Fruit fly (Drosophila melanogaster) whole organism, embryonic: ENCODE results near the gene CG1703.

Experiments
- CG11398 ChIP-seq: fragments of 200-800 bp; sonication (Bioruptor generic); optimal IDR thresholded peaks from 2 replicates; lab custom pipeline; 2016; ENCODE audit warnings: missing biosample characterization, missing genetic modification characterization
- CG12155 ChIP-seq: fragments of 200-800 bp; sonication (Bioruptor generic); optimal IDR thresholded peaks from 3 replicates; lab custom pipeline; 2016; ENCODE audit warnings: missing biosample characterization, missing genetic modification characterization
- CG12744 ChIP-seq: fragments of 200-800 bp; sonication (Bioruptor generic); optimal IDR thresholded peaks from 2 replicates; lab custom pipeline; 2016; ENCODE audit warnings: missing biosample characterization, missing genetic modification characterization
- CG13894 ChIP-seq: fragments of 200-800 bp; sonication (Bioruptor generic); optimal IDR thresholded peaks from 3 replicates; lab custom pipeline; 2018; ENCODE audit warnings: missing biosample characterization, mild to moderate bottlenecking, missing genetic modification characterization, moderate library complexity
- CG15601 ChIP-seq: fragments of 200-800 bp; sonication (Bioruptor generic); optimal IDR thresholded peaks from 3 replicates; lab custom pipeline; 2019; ENCODE audit warnings: missing biosample characterization, mild to moderate bottlenecking, missing genetic modification characterization, moderate library complexity
- CG15696 ChIP-seq: fragments of 200-800 bp; sonication (Bioruptor generic); optimal IDR thresholded peaks from 2 replicates; lab custom pipeline; 2019; ENCODE audit warnings: missing biosample characterization, mild to moderate bottlenecking, missing genetic modification characterization, moderate library complexity
- CG17385 ChIP-seq: fragments of 200-800 bp; sonication (Bioruptor generic); optimal IDR thresholded peaks from 3 replicates; lab custom pipeline; 2018; ENCODE audit warnings: missing biosample characterization, mild to moderate bottlenecking, missing genetic modification characterization
- CG17802 ChIP-seq: fragments of 200-800 bp; sonication (Bioruptor generic); optimal IDR thresholded peaks from 2 replicates; lab custom pipeline; 2018; ENCODE audit warnings: missing biosample characterization, mild to moderate bottlenecking, missing genetic modification characterization, moderate library complexity
- CG31388 ChIP-seq: fragments of 200-800 bp; sonication (Bioruptor generic); optimal IDR thresholded peaks from 2 replicates; lab custom pipeline; 2016; ENCODE audit warnings: missing biosample characterization, missing genetic modification characterization
- CG3281 ChIP-seq: fragments of 200-800 bp; sonication (Bioruptor generic); optimal IDR thresholded peaks from 3 replicates; lab custom pipeline; 2017; ENCODE audit warnings: missing biosample characterization, mild to moderate bottlenecking, missing genetic modification characterization
- CG34376 ChIP-seq: fragments of 200-800 bp; sonication (Bioruptor generic); optimal IDR thresholded peaks from 2 replicates; lab custom pipeline; 2018; ENCODE audit warnings: missing biosample characterization, mild to moderate bottlenecking, missing genetic modification characterization
- CG3726 ChIP-seq: fragments of 200-800 bp; sonication (Bioruptor generic); IDR thresholded peaks from 3 replicates; pipeline ENCODE4, ENCODE4 v1.3.6; 2022; ENCODE audit warnings: missing biosample characterization, missing genetic modification characterization
- CG3995 ChIP-seq: fragments of 200-800 bp; sonication (Bioruptor generic); optimal IDR thresholded peaks from 3 replicates; lab custom pipeline; 2016; ENCODE audit warnings: missing biosample characterization, missing genetic modification characterization
- CG4820 ChIP-seq: fragments of 200-800 bp; sonication (Bioruptor generic); optimal IDR thresholded peaks from 3 replicates; lab custom pipeline; 2016; ENCODE audit warnings: missing biosample characterization, missing genetic modification characterization
- CG8290 ChIP-seq, 3 experiments: fragments of 200-800 bp; sonication (Bioruptor generic); optimal IDR thresholded peaks; 2 replicates each; lab custom pipeline; 2016 to 2019; ENCODE audit warnings: missing biosample characterization in 3 of 3, missing genetic modification characterization in 3 of 3, mild to moderate bottlenecking in 2 of 3, moderate library complexity in 1 of 3
- CG8359 ChIP-seq: fragments of 200-800 bp; sonication (Bioruptor generic); optimal IDR thresholded peaks from 2 replicates; lab custom pipeline; 2017; ENCODE audit warnings: missing biosample characterization, mild to moderate bottlenecking, missing genetic modification characterization, borderline replicate concordance
- CG8924 ChIP-seq: fragments of 200-800 bp; optimal IDR thresholded peaks from 3 replicates; lab custom pipeline; 2019; ENCODE audit warnings: missing biosample characterization, mild to moderate bottlenecking, missing genetic modification characterization, moderate library complexity
- CG9437 ChIP-seq: fragments of 200-800 bp; sonication (Bioruptor generic); optimal IDR thresholded peaks from 2 replicates; lab custom pipeline; 2018; ENCODE audit warnings: missing biosample characterization, mild to moderate bottlenecking, missing genetic modification characterization
- Gug ChIP-seq: fragments of 200-800 bp; sonication (Bioruptor generic); IDR thresholded peaks from 4 replicates; pipeline ENCODE4 v1.3.6; 2022; ENCODE audit warnings: missing biosample characterization, missing genetic modification characterization
- Hmr ChIP-seq: fragments of 200-800 bp; sonication (Bioruptor generic); optimal IDR thresholded peaks from 3 replicates; lab custom pipeline; 2017; ENCODE audit warnings: mild to moderate bottlenecking, missing biosample characterization, missing genetic modification reagents, missing genetic modification characterization
- Lim3 ChIP-seq: fragments of 200-800 bp; sonication (Bioruptor generic); IDR thresholded peaks from 2 replicates; pipeline ENCODE4 v1.3.6; 2022; ENCODE audit warnings: missing biosample characterization, missing genetic modification characterization
- NC2β ChIP-seq: fragments of 200-800 bp; sonication (Bioruptor generic); optimal IDR thresholded peaks from 2 replicates; lab custom pipeline; 2016; ENCODE audit warnings: missing biosample characterization, missing genetic modification characterization
- Poxn ChIP-seq: fragments of 200-800 bp; sonication (Bioruptor generic); IDR thresholded peaks from 2 replicates; pipeline ENCODE4 v1.3.6; 2022; ENCODE audit warnings: missing biosample characterization, missing genetic modification characterization
- Sry-β ChIP-seq: fragments of 200-800 bp; sonication (Bioruptor generic); optimal IDR thresholded peaks from 2 replicates; lab custom pipeline; 2018; ENCODE audit warnings: missing biosample characterization, mild to moderate bottlenecking, missing genetic modification characterization, moderate library complexity
- az2 ChIP-seq: fragments of 200-800 bp; sonication (Bioruptor generic); optimal IDR thresholded peaks from 3 replicates; lab custom pipeline; 2016; ENCODE audit warnings: missing biosample characterization, missing genetic modification characterization
- bowl ChIP-seq: fragments of 200-800 bp; sonication (Bioruptor generic); IDR thresholded peaks from 2 replicates; pipeline ENCODE4 v1.3.6; 2022; ENCODE audit warnings: missing biosample characterization, missing genetic modification characterization
- crol ChIP-seq: fragments of 200-800 bp; sonication (Bioruptor generic); IDR thresholded peaks from 2 replicates; pipeline ENCODE4 v1.3.6; 2022; ENCODE audit warnings: missing biosample characterization, missing genetic modification characterization
- fd3F ChIP-seq: fragments of 200-800 bp; sonication (Bioruptor generic); optimal IDR thresholded peaks from 2 replicates; lab custom pipeline; 2018; ENCODE audit warnings: missing biosample characterization, mild to moderate bottlenecking, missing genetic modification characterization, moderate library complexity
- gcm ChIP-seq: fragments of 200-800 bp; sonication (Bioruptor generic); optimal IDR thresholded peaks from 2 replicates; lab custom pipeline; 2019; ENCODE audit warnings: missing biosample characterization, mild to moderate bottlenecking, missing genetic modification characterization, moderate library complexity
- gcm2 ChIP-seq: fragments of 200-800 bp; sonication (Bioruptor generic); optimal IDR thresholded peaks from 2 replicates; lab custom pipeline; 2016; ENCODE audit warnings: missing biosample characterization, missing genetic modification characterization
- her ChIP-seq: fragments of 200-800 bp; sonication (Bioruptor generic); optimal IDR thresholded peaks from 2 replicates; lab custom pipeline; 2016; ENCODE audit warnings: missing biosample characterization, missing genetic modification characterization
- hkb ChIP-seq, 2 experiments: fragments of 200-800 bp in 1 of 2; fragments of >200 bp in 1 of 2; sonication (Bioruptor generic) in 1 of 2; IDR thresholded peaks in 1 of 2; optimal IDR thresholded peaks in 1 of 2; 2 replicates each; pipeline versions ENCODE4 v1.3.6 to Lab custom; 2017 to 2022; ENCODE audit warnings: missing biosample characterization in 1 of 2, missing genetic modification characterization in 1 of 2
- lov ChIP-seq, 2 experiments: fragments of 200-800 bp in 1 of 2; fragments of >200 bp in 1 of 2; sonication (Bioruptor generic) in 1 of 2; IDR thresholded peaks in 1 of 2; optimal IDR thresholded peaks in 1 of 2; 2 replicates in 1 of 2; 3 replicates in 1 of 2; pipeline versions ENCODE4 v1.3.6 to Lab custom; 2017 to 2022; ENCODE audit warnings: missing biosample characterization in 1 of 2, missing genetic modification characterization in 1 of 2
- luna ChIP-seq: fragments of 200-800 bp; sonication (Bioruptor generic); optimal IDR thresholded peaks from 2 replicates; lab custom pipeline; 2016; ENCODE audit warnings: missing biosample characterization, missing genetic modification characterization
- nerfin-2 ChIP-seq: fragments of 200-800 bp; sonication (Bioruptor generic); IDR thresholded peaks from 2 replicates; pipeline ENCODE4 v1.3.6; 2022; ENCODE audit warnings: missing biosample characterization, missing genetic modification characterization; ENCODE audit not compliant: partially characterized antibody
- nom ChIP-seq: fragments of 200-800 bp; sonication (Bioruptor generic); optimal IDR thresholded peaks from 2 replicates; lab custom pipeline; 2017; ENCODE audit warnings: missing biosample characterization, missing genetic modification characterization, mild to moderate bottlenecking, moderate library complexity, missing genetic modification reagents
- odd ChIP-seq: fragments of 200-800 bp; sonication (Bioruptor generic); optimal IDR thresholded peaks from 2 replicates; lab custom pipeline; 2017; ENCODE audit warnings: missing biosample characterization, mild to moderate bottlenecking, missing genetic modification characterization
- p53 ChIP-seq: fragments of 200-800 bp; sonication (Bioruptor generic); optimal IDR thresholded peaks from 2 replicates; lab custom pipeline; 2016; ENCODE audit warnings: missing biosample characterization, missing genetic modification characterization
- pnt ChIP-seq: fragments of 200-800 bp; sonication (Bioruptor generic); optimal IDR thresholded peaks from 3 replicates; lab custom pipeline; 2016; ENCODE audit warnings: missing biosample characterization, missing genetic modification characterization
- ranshi ChIP-seq: fragments of 200-800 bp; sonication (Bioruptor generic); IDR thresholded peaks from 2 replicates; pipeline ENCODE4 v1.3.6; 2022; ENCODE audit warnings: missing biosample characterization, missing genetic modification characterization
- ro ChIP-seq: fragments of 200-800 bp; sonication (Bioruptor generic); IDR thresholded peaks from 2 replicates; pipeline ENCODE4 v1.3.6; 2022; ENCODE audit warnings: missing biosample characterization, missing genetic modification characterization
- seq ChIP-seq: fragments of 200-800 bp; sonication (Bioruptor generic); IDR thresholded peaks from 2 replicates; pipeline ENCODE4 v1.3.6; 2022; ENCODE audit warnings: missing biosample characterization, missing genetic modification characterization
- sima ChIP-seq: fragments of 200-800 bp; sonication (Bioruptor generic); optimal IDR thresholded peaks from 2 replicates; lab custom pipeline; 2016; ENCODE audit warnings: missing biosample characterization, missing genetic modification characterization
- sug ChIP-seq: fragments of 200-800 bp; optimal IDR thresholded peaks from 2 replicates; lab custom pipeline; 2019; ENCODE audit warnings: missing biosample characterization, mild to moderate bottlenecking, missing genetic modification characterization, moderate library complexity
- tin ChIP-seq: fragments of 200-800 bp; sonication (Bioruptor generic); optimal IDR thresholded peaks from 3 replicates; lab custom pipeline; 2016; ENCODE audit warnings: missing biosample characterization, missing genetic modification characterization
- tll ChIP-seq, 2 experiments: fragments of 200-800 bp in 1 of 2; fragments of >200 bp in 1 of 2; sonication (Bioruptor generic) in 1 of 2; optimal IDR thresholded peaks; 2 replicates each; lab custom pipeline; 2017 to 2019; ENCODE audit warnings: missing biosample characterization in 2 of 2, missing genetic modification characterization in 2 of 2, mild to moderate bottlenecking in 1 of 2, moderate library complexity in 1 of 2
- unc-4 ChIP-seq: fragments of 200-800 bp; sonication (Bioruptor generic); IDR thresholded peaks from 2 replicates; pipeline ENCODE4 v1.3.6; 2022; ENCODE audit warnings: missing biosample characterization, missing genetic modification characterization; ENCODE audit not compliant: partially characterized antibody
- unpg ChIP-seq: fragments of 200-800 bp; sonication (Bioruptor generic); optimal IDR thresholded peaks from 3 replicates; lab custom pipeline; 2018; ENCODE audit warnings: missing biosample characterization, mild to moderate bottlenecking, missing genetic modification characterization, moderate library complexity
- vfl ChIP-seq: fragments of 200-800 bp; sonication (Bioruptor generic); optimal IDR thresholded peaks from 2 replicates; lab custom pipeline; 2016; ENCODE audit warnings: missing biosample characterization, missing genetic modification characterization
- vvl ChIP-seq: fragments of 200-800 bp; sonication (Bioruptor generic); IDR thresholded peaks from 2 replicates; pipeline ENCODE4 v1.3.6; 2022; ENCODE audit warnings: missing biosample characterization, missing genetic modification characterization

Gene CG1703

dm6 chrX:11611645-11612079 lies at the start of gene CG1703, which contains the start of gene CG2247 (continued):
- TF ChIP-seq CG15696 (no peak), gcm (GFP tag; lab: Kevin White, UChicago) (no peak), CG12155 (GFP tag; lab: Kevin White, UChicago) (no peak), ro (GFP tag; lab: Robert Waterston, UW) (no peak), CG3995 (GFP tag; lab: Kevin White, UChicago) (no peak), CG3726 (no peak), luna (GFP tag; lab: Kevin White, UChicago) (no peak), CG17385 (no peak), CG31388 (GFP tag; lab: Kevin White, UChicago) (no peak), Hmr (GFP tag; lab: Kevin White, UChicago) (no peak), CG15601 (tag; lab: Kevin White, UChicago) (peak; percentile 35), Poxn (GFP tag; lab: Robert Waterston, UW) (no peak), seq (no peak), vvl (GFP tag; lab: Robert Waterston, UW) (no peak), nerfin-2 (peak; percentile 52), CG8290 (GFP tag; optimal IDR thresholded peaks at IDR 0.05; lab: Kevin White, UChicago) (peak; percentile 51), CG8290 (tag; optimal IDR thresholded peaks at IDR 0.05; lab: Kevin White, UChicago) (no peak), fd3F (GFP tag; lab: Kevin White, UChicago) (no peak), sug (tag; lab: Kevin White, UChicago) (peak; percentile 30), Sry-β (GFP tag; lab: Kevin White, UChicago) (no peak), lov (optimal IDR thresholded peaks at IDR 0.05; lab: Kevin White, UChicago) (no peak), lov (GFP tag; IDR thresholded peaks at IDR 0.05; lab: Robert Waterston, UW) (no peak), bowl (no peak), NC2β (GFP tag; lab: Kevin White, UChicago) (no peak), Lim3 (no peak), Gug (no peak), CG8924 (peak; percentile 54), unc-4 (GFP tag; lab: Robert Waterston, UW) (peak; percentile 89), az2 (no peak), crol (GFP tag; lab: Robert Waterston, UW) (no peak), nom (GFP tag; lab: Kevin White, UChicago) (no peak), CG3281 (GFP tag; lab: Kevin White, UChicago) (no peak), CG34376 (no peak), pnt (GFP tag; lab: Kevin White, UChicago) (no peak), CG17802 (tag; lab: Kevin White, UChicago) (no peak), tll (GFP tag; optimal IDR thresholded peaks at IDR 0.05; lab: Kevin White, UChicago) (peak in 1 of 2 experiments; percentile 51), gcm2 (GFP tag; lab: Kevin White, UChicago) (no peak), CG4820 (no peak), her (GFP tag; lab: Kevin White, UChicago) (no peak), CG8359 (no peak), CG9437 (GFP tag; lab: Kevin White, UChicago) (no peak), ranshi (GFP tag; lab: Robert Waterston, UW) (no peak), tin (no peak), CG13894 (tag; lab: Kevin White, UChicago) (no peak), sima (GFP tag; lab: Kevin White, UChicago) (no peak), unpg (GFP tag; lab: Kevin White, UChicago) (no peak), hkb (optimal IDR thresholded peaks at IDR 0.05; lab: Kevin White, UChicago) (no peak), hkb (GFP tag; IDR thresholded peaks at IDR 0.05; lab: Robert Waterston, UW) (no peak), p53 (GFP tag; lab: Kevin White, UChicago) (no peak), CG11398 (no peak), vfl (GFP tag; lab: Kevin White, UChicago) (no peak), odd (GFP tag; lab: Kevin White, UChicago) (no peak), CG12744 (no peak)
